Worm (Caenorhabditis elegans): Measurements from ENCODE around the gene Y39G8B.13.

The Y39G8B.13 gene

ce11 chrII:13994934-13995333, 12.1 kb upstream of the Y39G8B.13 start, which contains the start of gene Y39G8B.7:
Gene Y39G8B.7, minus strand, starts transcription at chrII:13995034.
- TF ChIP-seq ceh-62 (tag; optimal IDR thresholded peaks at IDR 0.05), result no peak
- no peak for TF ChIP-seq egl-43 (GFP tag; IDR thresholded peaks at IDR 0.05)
- no peak for TF ChIP-seq daf-8 (GFP tag; IDR thresholded peaks at IDR 0.05)
- TF ChIP-seq zip-11 (GFP tag; IDR thresholded peaks at IDR 0.05), result no peak
- no peak for TF ChIP-seq hlh-30 (tag; optimal IDR thresholded peaks at IDR 0.05; ENCODE audit: insufficient read depth)
- TF ChIP-seq ztf-7 (tag; optimal IDR thresholded peaks at IDR 0.05), result no peak
- TF ChIP-seq dpl-1 (GFP tag; optimal IDR thresholded peaks at IDR 0.05), result no peak
- no peak for TF ChIP-seq T26A8.4 (GFP tag; IDR thresholded peaks at IDR 0.05)
- no peak for TF ChIP-seq F10B5.3 (tag; optimal IDR thresholded peaks at IDR 0.05)
- TF ChIP-seq lsy-2 (tag; optimal IDR thresholded peaks at IDR 0.05), result no peak
- TF ChIP-seq nhr-76 (tag; optimal IDR thresholded peaks at IDR 0.05), result no peak

- TF ChIP-seq D1046.2 (GFP tag; IDR thresholded peaks at IDR 0.05), result no peak
Measured at ce11 chrII:13991741-13992140, 8.9 kb upstream of the Y39G8B.13 start, which contains the start of gene Y39G8B.5. Gene Y39G8B.5, minus strand, starts transcription at chrII:13991841.

- TF ChIP-seq snpc-4 (tag; optimal IDR thresholded peaks at IDR 0.05), result no peak
- no peak for TF ChIP-seq F44E2.7 (GFP tag; IDR thresholded peaks at IDR 0.05)
- peak in 1 of 2 experiments; percentile 30 for TF ChIP-seq unc-62 (GFP tag; optimal IDR thresholded peaks at IDR 0.05 in 1 of 2)
- TF ChIP-seq unc-62 (tag; optimal IDR thresholded peaks at IDR 0.05), result no peak
Measured at ce11 chrII:13984551-13984950, 1.7 kb upstream of the Y39G8B.13 start, which contains the start of gene sre-47. Gene sre-47, minus strand, starts transcription at chrII:13984651.

- TF ChIP-seq D1046.2 (GFP tag; IDR thresholded peaks at IDR 0.05), result no peak
- TF ChIP-seq sdz-12 (GFP tag; optimal IDR thresholded peaks at IDR 0.05), result no peak
- no peak for TF ChIP-seq nhr-111 (GFP tag; optimal IDR thresholded peaks at IDR 0.05)
- TF ChIP-seq lim-7 (GFP tag; IDR thresholded peaks at IDR 0.05), result 0 out of 2 replicates have a peak, but pooled peaks have one; percentile 60
- no peak for TF ChIP-seq Y48G9A.11 (GFP tag; IDR thresholded peaks at IDR 0.05)
- peak; percentile 92 for TF ChIP-seq set-16 (GFP tag; IDR thresholded peaks at IDR 0.05)
- TF ChIP-seq unc-62 (GFP tag; optimal IDR thresholded peaks at IDR 0.05 in 1 of 2), result no peak
- TF ChIP-seq unc-62 (tag; optimal IDR thresholded peaks at IDR 0.05), result no peak
Measured at ce11 chrII:13982247-13982646, 600 bp downstream of the Y39G8B.13 start.

- no peak for TF ChIP-seq ctbp-1 (GFP tag; IDR thresholded peaks at IDR 0.05)
- TF ChIP-seq snpc-1.2 (GFP tag; IDR thresholded peaks at IDR 0.05), result no peak
- peak; percentile 19 for TF ChIP-seq pqm-1 (tag; optimal IDR thresholded peaks at IDR 0.05)
- no peak for TF ChIP-seq set-16 (GFP tag; IDR thresholded peaks at IDR 0.05)
- TF ChIP-seq lin-39 (tag; optimal IDR thresholded peaks at IDR 0.05), result no peak
- no peak for TF ChIP-seq daf-16 (GFP tag; optimal IDR thresholded peaks at IDR 0.05)
- peak; percentile 9 for TF ChIP-seq daf-16 (tag; optimal IDR thresholded peaks at IDR 0.05)
Measured at ce11 chrII:13981819-13982218, 1.0 kb downstream of the Y39G8B.13 start.

- TF ChIP-seq pqm-1 (tag; optimal IDR thresholded peaks at IDR 0.05) (peak; percentile 68), tra-1 (GFP tag; IDR thresholded peaks at IDR 0.05) (no peak), snpc-1.2 (GFP tag; IDR thresholded peaks at IDR 0.05) (no peak), lin-1 (GFP tag; IDR thresholded peaks at IDR 0.05) (no peak), lin-13 (GFP tag; optimal IDR thresholded peaks at IDR 0.05) (no peak), daf-16 (GFP tag; optimal IDR thresholded peaks at IDR 0.05) (no peak), daf-16 (tag; optimal IDR thresholded peaks at IDR 0.05) (peak; percentile 7), lin-39 (tag; optimal IDR thresholded peaks at IDR 0.05) (no peak), dmd-6 (GFP tag; IDR thresholded peaks at IDR 0.05) (peak; percentile 41; the same call in 1 of the 2 replicates), lin-38 (GFP tag; IDR thresholded peaks at IDR 0.05) (no peak), ama-1 (optimal IDR thresholded peaks at IDR 0.05) (no peak), nhr-77 (tag; optimal IDR thresholded peaks at IDR 0.05) (no peak), nhr-102 (tag; optimal IDR thresholded peaks at IDR 0.05) (no peak), zfp-3 (GFP tag; conservative IDR thresholded peaks at IDR 0.05) (no peak), nhr-28 (tag; optimal IDR thresholded peaks at IDR 0.05) (peak; percentile 48), php-3 (GFP tag; IDR thresholded peaks at IDR 0.05) (no peak), zip-2 (tag; optimal IDR thresholded peaks at IDR 0.05) (no peak), ceh-82 (tag; optimal IDR thresholded peaks at IDR 0.05) (no peak), Y105C5A.15 (GFP tag; IDR thresholded peaks at IDR 0.05) (no peak), fos-1 (tag; optimal IDR thresholded peaks at IDR 0.05) (no peak)
Measured at ce11 chrII:13981097-13981496, 1.8 kb downstream of the Y39G8B.13 start, which contains the start of gene Y39G8B.9. Gene Y39G8B.9, plus strand, starts transcription at chrII:13981365.
